Worm (Caenorhabditis elegans) whole organism, L4 larva: ENCODE results near the gene C44E12.1.
A peak's percentile ranks its signal among the peaks of the same experiment; 100 is the strongest.

ENCODE experiments used
- D1046.2 ChIP-seq: fragments of 200-800 bp; sonication (Bioruptor generic); IDR thresholded peaks from 2 replicates; pipeline ENCODE4 v1.3.6; 2022; ENCODE audit warnings: missing genetic modification characterization, missing compliant biosample characterization
- F10B5.3 ChIP-seq: sonication (generic microtip); optimal IDR thresholded peaks from 2 replicates; lab custom pipeline; 2016; ENCODE audit warnings: mild to moderate bottlenecking, missing genetic modification characterization, missing compliant biosample characterization
- F49E8.2 ChIP-seq: sonication (generic microtip); optimal IDR thresholded peaks from 2 replicates; lab custom pipeline; 2016; ENCODE audit warnings: missing compliant biosample characterization, mild to moderate bottlenecking, missing genetic modification characterization, borderline replicate concordance
- R02D3.7 ChIP-seq: fragments of 150-350 bp; sonication (generic microtip); optimal IDR thresholded peaks from 3 replicates; lab custom pipeline; 2014; ENCODE audit warnings: missing biosample characterization, missing genetic modification characterization
- T20F7.1 ChIP-seq: fragments of 200-800 bp; sonication (Bioruptor generic); optimal IDR thresholded peaks from 2 replicates; lab custom pipeline; 2018; ENCODE audit warnings: mild to moderate bottlenecking, missing genetic modification characterization, missing compliant biosample characterization
- T26A8.4 ChIP-seq: fragments of 200-800 bp; sonication (Bioruptor generic); IDR thresholded peaks from 2 replicates; pipeline ENCODE4 v1.3.6; 2022; ENCODE audit warnings: missing genetic modification characterization, missing compliant biosample characterization
- Y105C5A.15 ChIP-seq: fragments of 200-800 bp; sonication (Bioruptor generic); IDR thresholded peaks from 2 replicates; pipeline ENCODE4 v1.3.6; 2022; ENCODE audit warnings: missing genetic modification characterization, missing compliant biosample characterization
- aha-1 ChIP-seq: fragments of 150-350 bp; peaks from one replicate; lab custom pipeline; 2014; ENCODE audit warnings: missing biosample characterization, missing genetic modification characterization
- attf-4 ChIP-seq: sonication (generic microtip); optimal IDR thresholded peaks from 3 replicates; lab custom pipeline; 2017; ENCODE audit warnings: missing biosample characterization, missing genetic modification characterization
- ceh-32 ChIP-seq: sonication (generic microtip); optimal IDR thresholded peaks from 2 replicates; lab custom pipeline; 2016; ENCODE audit warnings: mild to moderate bottlenecking, missing genetic modification characterization, missing compliant biosample characterization; ENCODE audit not compliant: poor library complexity
- ceh-44 ChIP-seq: fragments of 200-800 bp; sonication (Bioruptor generic); IDR thresholded peaks from 2 replicates; pipeline ENCODE4 v1.3.6; 2022; ENCODE audit warnings: missing genetic modification reagents, missing genetic modification characterization, missing compliant biosample characterization
- ceh-62 ChIP-seq: sonication (generic microtip); optimal IDR thresholded peaks from 2 replicates; lab custom pipeline; 2017; ENCODE audit warnings: missing biosample characterization, missing genetic modification characterization
- daf-16 ChIP-seq, 3 experiments: sonication (generic microtip); optimal IDR thresholded peaks; 2 replicates each; lab custom pipeline; 2016 to 2017; ENCODE audit warnings: missing genetic modification characterization in 3 of 3, missing genetic modification reagents in 3 of 3, mild to moderate bottlenecking in 2 of 3, missing compliant biosample characterization in 2 of 3, missing biosample characterization in 1 of 3, moderate library complexity in 1 of 3
- daf-19 ChIP-seq: fragments of 200-800 bp; sonication (Bioruptor generic); conservative IDR thresholded peaks from 2 replicates; pipeline ENCODE4 v1.3.6; 2022; ENCODE audit warnings: missing genetic modification characterization, missing compliant biosample characterization
- dmd-6 ChIP-seq: fragments of 200-800 bp; sonication (Bioruptor generic); IDR thresholded peaks from 2 replicates; pipeline ENCODE4 v1.3.6; 2022; ENCODE audit warnings: missing genetic modification reagents, missing genetic modification characterization, missing compliant biosample characterization
- egl-27 ChIP-seq: sonication (generic microtip); optimal IDR thresholded peaks from 3 replicates; lab custom pipeline; 2017; ENCODE audit warnings: missing biosample characterization, missing genetic modification reagents, missing genetic modification characterization
- fkh-10 ChIP-seq: fragments of 150-350 bp; optimal IDR thresholded peaks from 2 replicates; lab custom pipeline; 2014; ENCODE audit warnings: missing biosample characterization, missing genetic modification reagents, missing genetic modification characterization
- hlh-11 ChIP-seq: fragments of 200-800 bp; sonication (Bioruptor generic); optimal IDR thresholded peaks from 2 replicates; lab custom pipeline; 2018; ENCODE audit warnings: mild to moderate bottlenecking, missing genetic modification characterization, missing compliant biosample characterization
- hlh-30 ChIP-seq: sonication (generic microtip); optimal IDR thresholded peaks from 2 replicates; lab custom pipeline; 2017; ENCODE audit warnings: antibody characterized with exemption, mild to moderate bottlenecking, missing genetic modification characterization, missing compliant biosample characterization; ENCODE audit not compliant: insufficient read depth
- hmg-1.1 ChIP-seq: fragments of 200-800 bp; sonication (Bioruptor generic); IDR thresholded peaks from 2 replicates; pipeline ENCODE4 v1.3.6; 2022; ENCODE audit warnings: missing genetic modification reagents, missing genetic modification characterization, missing compliant biosample characterization
- lin-1 ChIP-seq: fragments of 200-800 bp; sonication (Bioruptor generic); IDR thresholded peaks from 2 replicates; pipeline ENCODE4 v1.3.6; 2022; ENCODE audit warnings: missing genetic modification reagents, missing genetic modification characterization, missing compliant biosample characterization
- lin-13 ChIP-seq: fragments of 150-350 bp; optimal IDR thresholded peaks from 2 replicates; lab custom pipeline; 2014; ENCODE audit warnings: missing biosample characterization, missing genetic modification reagents, missing genetic modification characterization
- lin-15B ChIP-seq: fragments of 150-350 bp; sonication (generic microtip); optimal IDR thresholded peaks from 3 replicates; lab custom pipeline; 2014; ENCODE audit warnings: missing biosample characterization, missing genetic modification characterization
- mes-2 ChIP-seq: sonication (generic microtip); optimal IDR thresholded peaks from 2 replicates; lab custom pipeline; 2016; ENCODE audit warnings: missing genotype, mild to moderate bottlenecking, missing genetic modification characterization, missing compliant biosample characterization; ENCODE audit not compliant: poor library complexity, severe bottlenecking
- mxl-3 ChIP-seq: fragments of 200-800 bp; sonication (Bioruptor generic); optimal IDR thresholded peaks from 2 replicates; lab custom pipeline; 2018; ENCODE audit warnings: mild to moderate bottlenecking, missing genetic modification characterization, missing compliant biosample characterization
- nhr-102 ChIP-seq: sonication (generic microtip); optimal IDR thresholded peaks from 2 replicates; lab custom pipeline; 2016; ENCODE audit warnings: mild to moderate bottlenecking, missing genetic modification characterization, moderate library complexity, missing compliant biosample characterization
- nhr-11 ChIP-seq: fragments of 150-350 bp; optimal IDR thresholded peaks from 2 replicates; lab custom pipeline; 2014; ENCODE audit warnings: missing biosample characterization, missing genetic modification characterization
- nhr-25 ChIP-seq: sonication (generic microtip); optimal IDR thresholded peaks from 2 replicates; lab custom pipeline; 2017; ENCODE audit warnings: missing genetic modification characterization, mild to moderate bottlenecking, missing compliant biosample characterization, antibody characterized with exemption, moderate library complexity, borderline replicate concordance; ENCODE audit not compliant: insufficient read depth
- nhr-28 ChIP-seq: fragments of 150-350 bp; optimal IDR thresholded peaks from 2 replicates; lab custom pipeline; 2014; ENCODE audit warnings: missing biosample characterization, missing genetic modification characterization
- set-16 ChIP-seq: fragments of 200-800 bp; sonication (Bioruptor generic); IDR thresholded peaks from 2 replicates; pipeline ENCODE4 v1.3.6; 2022; ENCODE audit warnings: missing genetic modification reagents, missing genetic modification characterization, missing compliant biosample characterization
- tag-97 ChIP-seq: fragments of 200-800 bp; sonication (Bioruptor generic); IDR thresholded peaks from 2 replicates; pipeline ENCODE4 v1.3.6; 2022; ENCODE audit warnings: missing genetic modification characterization, missing compliant biosample characterization
- unc-130 ChIP-seq: sonication (generic microtip); optimal IDR thresholded peaks from 2 replicates; lab custom pipeline; 2016; ENCODE audit warnings: missing genetic modification reagents, missing genetic modification characterization, missing compliant biosample characterization
- unc-39 ChIP-seq: sonication (generic microtip); optimal IDR thresholded peaks from 2 replicates; lab custom pipeline; 2017; ENCODE audit warnings: missing biosample characterization, missing genetic modification characterization
- unc-62 ChIP-seq, 3 experiments: fragments of 150-350 bp in 1 of 3; sonication (generic microtip); optimal IDR thresholded peaks in 2 of 3; peaks in 1 of 3; 1 replicate in 1 of 3; 2 replicates in 2 of 3; lab custom pipeline; 2014 to 2017; ENCODE audit warnings: missing biosample characterization in 3 of 3, missing genetic modification characterization in 3 of 3, missing genetic modification reagents in 3 of 3, missing genotype in 1 of 3
- zfp-2 ChIP-seq: sonication (generic microtip); optimal IDR thresholded peaks from 2 replicates; lab custom pipeline; 2016; ENCODE audit warnings: mild to moderate bottlenecking, missing genetic modification characterization, missing compliant biosample characterization
- ztf-7 ChIP-seq: fragments of 150-350 bp; optimal IDR thresholded peaks from 2 replicates; lab custom pipeline; 2014; ENCODE audit warnings: missing biosample characterization, missing genetic modification characterization

C44E12.1 gene

ce11 chrX:7586588-7586987 lies 10.1 kb upstream of the C44E12.1 start:
- peak; percentile 23 for TF ChIP-seq hlh-11 (tag; lab: Kevin White, UChicago)
- TF ChIP-seq mes-2 (tag; lab: Kevin White, UChicago) = peak; percentile 12
- no peak for TF ChIP-seq T26A8.4
- no peak for TF ChIP-seq unc-39 (tag; lab: Kevin White, UChicago)
- no peak for TF ChIP-seq daf-19 (GFP tag; lab: Robert Waterston, UW)
- no peak for TF ChIP-seq unc-130 (GFP tag; lab: Kevin White, UChicago)
- TF ChIP-seq set-16 (GFP tag; lab: Robert Waterston, UW) = peak; percentile 56
- no peak for TF ChIP-seq T20F7.1
- peak in 1 of 2 experiments; percentile 53 for TF ChIP-seq unc-62 (GFP tag; optimal IDR thresholded peaks at IDR 0.05 in 1 of 2; lab: Kevin White, UChicago)
- TF ChIP-seq unc-62 (tag; optimal IDR thresholded peaks at IDR 0.05; lab: Kevin White, UChicago) = no peak
- no peak for TF ChIP-seq R02D3.7 (tag; lab: Kevin White, UChicago)
- TF ChIP-seq aha-1 (tag; lab: Kevin White, UChicago) = peak; percentile 91
- TF ChIP-seq nhr-25 (tag; lab: Kevin White, UChicago) = peak; percentile 88
- no peak for TF ChIP-seq nhr-11 (tag; lab: Kevin White, UChicago)
- TF ChIP-seq, all 104 proteins: peak for 6

- TF ChIP-seq mes-2 (tag; lab: Kevin White, UChicago) (no peak), daf-16 (GFP tag; optimal IDR thresholded peaks at IDR 0.05; lab: Kevin White, UChicago) (no peak), daf-16 (tag; optimal IDR thresholded peaks at IDR 0.05; lab: Kevin White, UChicago) (no peak), dmd-6 (GFP tag; lab: Robert Waterston, UW) (no peak), mxl-3 (GFP tag; lab: Kevin White, UChicago) (peak; percentile 11), nhr-28 (tag; lab: Kevin White, UChicago) (peak; percentile 17), F10B5.3 (no peak), Y105C5A.15 (GFP tag; lab: Robert Waterston, UW) (no peak), D1046.2 (GFP tag; lab: Robert Waterston, UW) (no peak), unc-62 (GFP tag; optimal IDR thresholded peaks at IDR 0.05 in 1 of 2; lab: Kevin White, UChicago) (peak in 1 of 2 experiments; percentile 98), unc-62 (tag; optimal IDR thresholded peaks at IDR 0.05; lab: Kevin White, UChicago) (no peak), ceh-44 (GFP tag; lab: Robert Waterston, UW) (no peak), ceh-32 (tag; lab: Kevin White, UChicago) (no peak), aha-1 (tag; lab: Kevin White, UChicago) (peak; percentile 80), nhr-102 (tag; lab: Kevin White, UChicago) (no peak), fkh-10 (no peak), lin-13 (GFP tag; lab: Kevin White, UChicago) (no peak), ceh-62 (tag; lab: Kevin White, UChicago) (no peak), lin-1 (GFP tag; lab: Robert Waterston, UW) (no peak)
- TF ChIP-seq, all 104 proteins: peak for 4
Observed at ce11 chrX:7587741-7588235, 8.9 kb upstream of the C44E12.1 start.

- peak in 1 of 2 experiments; percentile 93 for TF ChIP-seq unc-62 (GFP tag; optimal IDR thresholded peaks at IDR 0.05 in 1 of 2; lab: Kevin White, UChicago)
- no peak for TF ChIP-seq unc-62 (tag; optimal IDR thresholded peaks at IDR 0.05; lab: Kevin White, UChicago)
- TF ChIP-seq ztf-7 = no peak
- no peak for TF ChIP-seq F49E8.2 (tag; lab: Kevin White, UChicago)
- TF ChIP-seq ceh-44 (GFP tag; lab: Robert Waterston, UW) = no peak
- peak; percentile 21 for TF ChIP-seq mxl-3 (GFP tag; lab: Kevin White, UChicago)
- TF ChIP-seq lin-15B (tag; lab: Kevin White, UChicago) = no peak
- no peak for TF ChIP-seq egl-27
Observed at ce11 chrX:7590756-7591155, 6.0 kb upstream of the C44E12.1 start.

ce11 chrX:7593931-7594544 lies 2.7 kb upstream of the C44E12.1 start:
- TF ChIP-seq hlh-30 (tag; lab: Kevin White, UChicago) (peak; percentile 19), hmg-1.1 (GFP tag; lab: Robert Waterston, UW) (no peak), F10B5.3 (no peak), nhr-28 (tag; lab: Kevin White, UChicago) (peak; percentile 41), aha-1 (tag; lab: Kevin White, UChicago) (peak; percentile 96), tag-97 (no peak), unc-62 (GFP tag; optimal IDR thresholded peaks at IDR 0.05 in 1 of 2; lab: Kevin White, UChicago) (peak in 1 of 2 experiments; percentile 2), unc-62 (tag; optimal IDR thresholded peaks at IDR 0.05; lab: Kevin White, UChicago) (no peak), attf-4 (tag; lab: Kevin White, UChicago) (no peak), zfp-2 (tag; lab: Kevin White, UChicago) (no peak)
